Fruit fly (Drosophila melanogaster) whole organism, prepupa: ENCODE results near the gene corn.

Source experiments
- CG10669 ChIP-seq: fragments of 200-800 bp; sonication (Bioruptor generic); optimal IDR thresholded peaks from 3 replicates; lab custom pipeline; 2018; ENCODE audit warnings: missing biosample characterization, mild to moderate bottlenecking, missing genetic modification characterization, moderate library complexity
- esn ChIP-seq: fragments of 200-800 bp; sonication (Bioruptor generic); optimal IDR thresholded peaks from 2 replicates; lab custom pipeline; 2016; ENCODE audit warnings: missing biosample characterization, mild to moderate bottlenecking, missing genetic modification characterization, moderate library complexity

- TF ChIP-seq CG10669 (GFP tag; lab: Kevin White, UChicago) (no peak), esn (GFP tag; lab: Kevin White, UChicago) (no peak)
These were observed 19.2 kb downstream of the corn start for dm6 chr3L:7137613-7138189.
